Worm (Caenorhabditis elegans) whole organism, L3 larva: ENCODE data around the gene crh-1.

Experiments
- R02D3.7 ChIP-seq: fragments of 150-350 bp; optimal IDR thresholded peaks from 2 replicates; lab custom pipeline; 2014; ENCODE audit warnings: missing biosample characterization, missing genetic modification characterization
- ZK546.5 ChIP-seq: sonication (generic microtip); optimal IDR thresholded peaks from 2 replicates; lab custom pipeline; 2017; ENCODE audit warnings: missing biosample characterization, missing genetic modification characterization
- aly-2 ChIP-seq: fragments of 150-350 bp; optimal IDR thresholded peaks from 2 replicates; lab custom pipeline; 2014; ENCODE audit warnings: missing biosample characterization, missing genetic modification characterization
- ama-1 ChIP-seq: fragments of 150-350 bp; optimal IDR thresholded peaks from 2 replicates; lab custom pipeline; 2018
- ceh-16 ChIP-seq: sonication (generic microtip); optimal IDR thresholded peaks from 2 replicates; lab custom pipeline; 2017; ENCODE audit warnings: missing biosample characterization, missing genetic modification characterization
- ceh-82 ChIP-seq: fragments of 150-350 bp; optimal IDR thresholded peaks from 2 replicates; lab custom pipeline; 2014; ENCODE audit warnings: missing biosample characterization, missing genetic modification characterization
- daf-12 ChIP-seq: fragments of 150-350 bp; optimal IDR thresholded peaks from 2 replicates; lab custom pipeline; 2014; ENCODE audit warnings: missing biosample characterization, missing genetic modification reagents, missing genetic modification characterization
- egl-5 ChIP-seq: fragments of 150-350 bp; optimal IDR thresholded peaks from 2 replicates; lab custom pipeline; 2017; ENCODE audit warnings: missing biosample characterization, missing genetic modification reagents, missing genetic modification characterization, inconsistent platforms
- elt-2 ChIP-seq: sonication (generic microtip); optimal IDR thresholded peaks from 2 replicates; lab custom pipeline; 2016; ENCODE audit warnings: missing genetic modification reagents, mild to moderate bottlenecking, missing genetic modification characterization, missing compliant biosample characterization
- elt-3 ChIP-seq, 3 experiments: fragments of 150-350 bp in 1 of 3; sonication (generic microtip) in 2 of 3; optimal IDR thresholded peaks; 2 replicates in 2 of 3; 4 replicates in 1 of 3; lab custom pipeline; 2014 to 2017; ENCODE audit warnings: missing biosample characterization in 3 of 3, missing genetic modification characterization in 3 of 3
- eor-1 ChIP-seq, 2 experiments: fragments of 150-350 bp; optimal IDR thresholded peaks; 2 replicates each; lab custom pipeline; 2014 to 2018; ENCODE audit warnings: missing biosample characterization in 2 of 2, missing genetic modification characterization in 2 of 2
- fkh-10 ChIP-seq: sonication (generic microtip); optimal IDR thresholded peaks from 2 replicates; lab custom pipeline; 2017; ENCODE audit warnings: missing biosample characterization, missing genetic modification reagents, missing genetic modification characterization
- fos-1 ChIP-seq: fragments of 150-350 bp; optimal IDR thresholded peaks from 2 replicates; lab custom pipeline; 2014; ENCODE audit warnings: missing biosample characterization, missing genetic modification characterization
- hmg-11 ChIP-seq: sonication (generic microtip); optimal IDR thresholded peaks from 2 replicates; lab custom pipeline; 2016; ENCODE audit warnings: missing genetic modification characterization, missing compliant biosample characterization
- jun-1 ChIP-seq: fragments of 150-350 bp; optimal IDR thresholded peaks from 2 replicates; lab custom pipeline; 2014; ENCODE audit warnings: missing biosample characterization, missing genetic modification reagents, missing genetic modification characterization
- lin-15B ChIP-seq: fragments of 150-350 bp; optimal IDR thresholded peaks from 2 replicates; lab custom pipeline; 2014; ENCODE audit warnings: missing biosample characterization, missing genetic modification characterization
- lin-39 ChIP-seq: fragments of 150-350 bp; optimal IDR thresholded peaks from 2 replicates; lab custom pipeline; 2018; ENCODE audit warnings: missing biosample characterization, missing genetic modification reagents, missing genetic modification characterization
- lsy-12 ChIP-seq: sonication (generic microtip); optimal IDR thresholded peaks from 2 replicates; lab custom pipeline; 2016; ENCODE audit warnings: mild to moderate bottlenecking, missing genetic modification characterization, missing compliant biosample characterization
- mdl-1 ChIP-seq: fragments of 150-350 bp; optimal IDR thresholded peaks from 2 replicates; lab custom pipeline; 2014; ENCODE audit warnings: missing biosample characterization, missing genetic modification characterization
- mml-1 ChIP-seq: fragments of 150-350 bp; sonication (generic microtip); optimal IDR thresholded peaks from 3 replicates; lab custom pipeline; 2014; ENCODE audit warnings: missing biosample characterization, missing genetic modification characterization
- nhr-11 ChIP-seq: fragments of 150-350 bp; optimal IDR thresholded peaks from 2 replicates; lab custom pipeline; 2014; ENCODE audit warnings: missing biosample characterization, missing genetic modification characterization
- nhr-12 ChIP-seq: fragments of 150-350 bp; optimal IDR thresholded peaks from 2 replicates; lab custom pipeline; 2014; ENCODE audit warnings: missing biosample characterization, missing genetic modification characterization
- nhr-25 ChIP-seq: sonication (generic microtip); optimal IDR thresholded peaks from 2 replicates; lab custom pipeline; 2017; ENCODE audit warnings: missing biosample characterization, missing genetic modification characterization
- nhr-43 ChIP-seq: sonication (generic microtip); optimal IDR thresholded peaks from 2 replicates; lab custom pipeline; 2016; ENCODE audit warnings: mild to moderate bottlenecking, missing genetic modification characterization, missing compliant biosample characterization; ENCODE audit not compliant: poor library complexity, severe bottlenecking
- nhr-67 ChIP-seq: fragments of 150-350 bp; optimal IDR thresholded peaks from 2 replicates; lab custom pipeline; 2014; ENCODE audit warnings: missing biosample characterization, missing genetic modification characterization
- nhr-76 ChIP-seq: fragments of 150-350 bp; sonication (generic microtip); optimal IDR thresholded peaks from 5 replicates; lab custom pipeline; 2014; ENCODE audit warnings: missing biosample characterization, missing genetic modification characterization
- nhr-77 ChIP-seq: fragments of 150-350 bp; optimal IDR thresholded peaks from 2 replicates; lab custom pipeline; 2014; ENCODE audit warnings: missing biosample characterization, missing genetic modification characterization
- pha-4 ChIP-seq: fragments of 150-350 bp; optimal IDR thresholded peaks from 2 replicates; lab custom pipeline; 2014; ENCODE audit warnings: missing biosample characterization, missing genetic modification reagents, missing genetic modification characterization
- snpc-4 ChIP-seq: fragments of 150-350 bp; optimal IDR thresholded peaks from 2 replicates; lab custom pipeline; 2014; ENCODE audit warnings: missing biosample characterization, missing genetic modification characterization
- tbx-2 ChIP-seq: sonication (generic microtip); optimal IDR thresholded peaks from 2 replicates; lab custom pipeline; 2016; ENCODE audit warnings: mild to moderate bottlenecking, missing genetic modification characterization, missing compliant biosample characterization
- unc-39 ChIP-seq: sonication (generic microtip); optimal IDR thresholded peaks from 4 replicates; lab custom pipeline; 2017; ENCODE audit warnings: missing biosample characterization, missing genetic modification characterization
- unc-62 ChIP-seq: fragments of 150-350 bp; sonication (generic microtip); optimal IDR thresholded peaks from 4 replicates; lab custom pipeline; 2014; ENCODE audit warnings: missing biosample characterization, missing genetic modification reagents, missing genetic modification characterization
- zag-1 ChIP-seq: fragments of 150-350 bp; optimal IDR thresholded peaks from 2 replicates; lab custom pipeline; 2014; ENCODE audit warnings: missing biosample characterization, missing genetic modification characterization

Gene crh-1

ce11 chrIII:11692380-11692779, 34.8 kb downstream of the crh-1 start:
- TF ChIP-seq hmg-11 (tag; lab: Kevin White, UChicago) (peak; percentile 6), R02D3.7 (tag; lab: Kevin White, UChicago) (no peak)

- TF ChIP-seq nhr-43 (tag; lab: Kevin White, UChicago) (peak; percentile 12), lin-39 (tag; lab: Kevin White, UChicago) (no peak), lin-15B (tag; lab: Kevin White, UChicago) (no peak), elt-2 (tag; lab: Kevin White, UChicago) (peak; percentile 32), aly-2 (peak; percentile 63), unc-39 (tag; lab: Kevin White, UChicago) (no peak), mdl-1 (tag; lab: Kevin White, UChicago) (no peak), nhr-77 (peak; percentile 51), ama-1 (peak; percentile 45)
- TF ChIP-seq, all 47 proteins: peak for 5
Measured at ce11 chrIII:11694506-11694947, 37.0 kb downstream of the crh-1 start.

DNA sequence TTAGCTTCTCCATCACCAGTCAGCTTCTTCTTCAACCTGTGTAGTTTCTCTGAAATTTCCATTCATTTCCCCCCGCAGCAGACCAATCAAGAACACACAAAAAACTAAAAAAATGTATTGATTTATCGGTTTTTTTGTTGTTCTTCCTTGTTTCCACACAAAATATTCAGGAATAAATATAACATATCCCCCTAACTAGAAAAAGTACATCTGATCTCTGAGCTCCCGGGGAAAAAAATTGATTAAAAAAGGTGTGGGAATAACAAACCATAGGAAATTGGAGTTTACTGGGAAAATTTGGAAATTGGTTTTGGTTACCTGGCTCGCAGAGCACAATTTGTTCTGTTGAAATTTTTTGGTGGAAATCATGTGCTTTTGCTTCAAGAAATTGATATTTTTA, 37.4 kb downstream of the crh-1 start, which contains the start of gene Y41C4A.22:
TSS of gene Y41C4A.22 (plus strand) at position 301 of the 400 bp plus-strand sequence.
- TF ChIP-seq nhr-12 (tag; lab: Kevin White, UChicago) = no peak
- TF ChIP-seq ceh-82 = no peak
- TF ChIP-seq hmg-11 (tag; lab: Kevin White, UChicago) = no peak
- no peak for TF ChIP-seq nhr-76
- no peak for TF ChIP-seq nhr-25 (tag; lab: Kevin White, UChicago)
- TF ChIP-seq unc-62 (GFP tag; lab: Kevin White, UChicago) = no peak
- TF ChIP-seq lin-15B (tag; lab: Kevin White, UChicago) = no peak
- TF ChIP-seq eor-1 (tag; optimal IDR thresholded peaks at IDR 0.05; lab: Kevin White, UChicago) = no peak
- no peak for TF ChIP-seq egl-5 (tag; lab: Kevin White, UChicago)
- no peak for TF ChIP-seq nhr-67 (tag; lab: Kevin White, UChicago)
- TF ChIP-seq unc-39 (tag; lab: Kevin White, UChicago) = no peak
- TF ChIP-seq lsy-12 (tag; lab: Kevin White, UChicago) = no peak
- TF ChIP-seq mdl-1 (tag; lab: Kevin White, UChicago) = no peak
- TF ChIP-seq jun-1 (tag; lab: Kevin White, UChicago) = no peak

ce11 chrIII:11696273-11696672, 38.7 kb downstream of the crh-1 start, which contains the start of gene Y41C4A.6:
Gene Y41C4A.6, plus strand, starts transcription at chrIII:11696573.
- no peak for TF ChIP-seq ama-1
- no peak for TF ChIP-seq pha-4 (tag; lab: Kevin White, UChicago)
- TF ChIP-seq ZK546.5 (tag; lab: Kevin White, UChicago) = no peak
- TF ChIP-seq elt-3 (tag; optimal IDR thresholded peaks at IDR 0.05; lab: Kevin White, UChicago) = no peak
- TF ChIP-seq elt-2 (tag; lab: Kevin White, UChicago) = no peak
- no peak for TF ChIP-seq lsy-12 (tag; lab: Kevin White, UChicago)
- TF ChIP-seq snpc-4 (tag; lab: Kevin White, UChicago) = no peak
- no peak for TF ChIP-seq hmg-11 (tag; lab: Kevin White, UChicago)

- no peak for TF ChIP-seq unc-39 (tag; lab: Kevin White, UChicago)
- TF ChIP-seq mml-1 = no peak
Measured at ce11 chrIII:11698569-11698968, 41.0 kb downstream of the crh-1 start, which contains the start of gene Y41C4A.7. Gene Y41C4A.7, plus strand, starts transcription at chrIII:11698869.

- TF ChIP-seq daf-12 (tag; lab: Kevin White, UChicago) (no peak), elt-3 (tag; optimal IDR thresholded peaks at IDR 0.05; lab: Kevin White, UChicago) (no peak), fos-1 (no peak), fkh-10 (GFP tag; lab: Kevin White, UChicago) (no peak), eor-1 (tag; optimal IDR thresholded peaks at IDR 0.05; lab: Kevin White, UChicago) (no peak), nhr-11 (tag; lab: Kevin White, UChicago) (no peak), tbx-2 (tag; lab: Kevin White, UChicago) (no peak), ceh-16 (tag; lab: Kevin White, UChicago) (no peak), nhr-76 (no peak), zag-1 (no peak), R02D3.7 (tag; lab: Kevin White, UChicago) (no peak), pha-4 (tag; lab: Kevin White, UChicago) (no peak), egl-5 (tag; lab: Kevin White, UChicago) (no peak), jun-1 (tag; lab: Kevin White, UChicago) (no peak)
Measured at ce11 chrIII:11699959-11700358, 42.4 kb downstream of the crh-1 start, which contains the start of gene pqn-84. Gene pqn-84, plus strand, starts transcription at chrIII:11700259.
